Fruit fly (Drosophila melanogaster): Measurements from ENCODE around the gene CG15443.

DNA sequence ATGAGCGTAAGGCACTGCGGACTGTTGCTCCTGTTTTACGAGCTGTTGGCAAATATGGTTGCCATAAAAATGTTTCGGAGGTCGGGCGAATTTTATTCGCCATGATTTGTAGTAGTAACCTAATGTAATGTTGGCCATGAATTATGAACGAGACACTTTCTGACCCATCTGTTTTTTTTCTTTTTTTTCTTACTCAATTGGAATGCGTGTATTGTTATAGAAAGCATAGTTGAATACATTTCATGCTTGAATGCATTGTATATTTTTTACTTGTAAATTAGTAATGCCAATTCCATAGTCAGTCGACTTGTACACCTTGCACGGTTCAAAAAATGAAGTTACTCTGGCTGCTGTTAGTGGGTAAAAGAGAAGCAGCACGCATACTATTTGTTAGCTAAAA is 25.8 kb downstream of the CG15443 start, which contains the start of gene CG43056:
- TF ChIP-seq CG14655 (GFP tag; optimal IDR thresholded peaks at IDR 0.05) (no peak), CG17806 (tag; optimal IDR thresholded peaks at IDR 0.05) (no peak), D1 (tag; optimal IDR thresholded peaks at IDR 0.05) (no peak), CG13204 (GFP tag; optimal IDR thresholded peaks at IDR 0.05) (no peak), fd96Ca (GFP tag; IDR thresholded peaks at IDR 0.05) (no peak), Pif1B (GFP tag; optimal IDR thresholded peaks at IDR 0.05) (no peak), CG15710 (tag; optimal IDR thresholded peaks at IDR 0.05) (no peak), EcR (GFP tag; optimal IDR thresholded peaks at IDR 0.05) (no peak)

Data from whole organism, pupa.